Fruit fly (Drosophila melanogaster): ENCODE measurements around the gene CG5334.

Gene CG5334

DNA sequence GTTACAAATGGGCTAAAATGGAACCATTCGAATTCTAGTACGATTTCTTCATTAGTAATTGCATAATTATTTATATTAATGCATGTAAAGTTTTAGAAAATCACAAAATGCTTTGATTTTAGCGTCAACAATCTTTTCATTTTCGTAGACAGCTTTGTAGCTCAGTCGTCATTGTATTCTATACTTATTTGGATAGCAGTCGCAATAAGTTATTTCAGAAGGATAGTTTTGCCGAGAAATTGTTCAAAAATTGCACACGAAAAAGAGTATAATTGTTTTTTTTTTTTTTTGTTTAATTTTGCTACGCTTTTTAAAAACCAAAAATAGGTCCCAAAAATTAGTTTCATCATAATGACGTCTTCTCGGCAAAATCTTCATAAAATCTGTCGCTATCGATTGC lies at the start of gene CG5334:
Gene CG5334 (plus strand): TSS at position 301 of the 400 bp plus-strand sequence.
- TF ChIP-seq CG6854 (GFP tag; optimal IDR thresholded peaks at IDR 0.05) (no peak), svp (GFP tag) (no peak), Ets96B (tag; optimal IDR thresholded peaks at IDR 0.05) (no peak), Sox15 (GFP tag; optimal IDR thresholded peaks at IDR 0.05) (no peak), Met (GFP tag; optimal IDR thresholded peaks at IDR 0.05) (no peak), achi (GFP tag; optimal IDR thresholded peaks at IDR 0.05) (no peak), ss (GFP tag; optimal IDR thresholded peaks at IDR 0.05) (no peak), CG6808 (GFP tag; optimal IDR thresholded peaks at IDR 0.05) (no peak), cyc (GFP tag; optimal IDR thresholded peaks at IDR 0.05) (no peak), CG3919 (GFP tag; optimal IDR thresholded peaks at IDR 0.05) (no peak), CG6163 (GFP tag; IDR thresholded peaks at IDR 0.05) (no peak), dsx (GFP tag; optimal IDR thresholded peaks at IDR 0.05; ENCODE audit: poor library complexity, severe bottlenecking) (no peak), CG7368 (GFP tag; optimal IDR thresholded peaks at IDR 0.05) (no peak), CG6276 (GFP tag; optimal IDR thresholded peaks at IDR 0.05) (no peak), Hr4 (GFP tag; optimal IDR thresholded peaks at IDR 0.05) (no peak)

DNA sequence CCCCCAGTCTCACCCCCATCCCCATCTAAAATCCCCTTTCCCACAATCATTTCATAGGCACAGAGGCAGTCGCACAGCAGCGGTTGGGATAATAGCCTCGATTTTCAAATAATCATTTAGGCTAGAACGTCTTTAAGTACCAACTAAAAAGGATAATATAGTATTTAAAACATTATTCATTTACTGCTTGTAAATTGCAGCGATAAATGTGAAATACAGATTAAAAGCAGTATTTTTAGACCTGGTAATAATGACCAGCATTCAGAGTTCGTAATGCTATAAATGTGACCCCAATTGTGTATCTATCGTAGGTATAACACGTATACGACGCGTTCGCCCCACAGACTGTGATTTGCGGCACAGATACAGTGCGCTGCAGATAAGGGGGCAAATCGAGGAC lies 47.5 kb upstream of the CG5334 start:
- TF ChIP-seq OdsH (GFP tag; optimal IDR thresholded peaks at IDR 0.05) (peak; percentile 23), dsx (GFP tag; optimal IDR thresholded peaks at IDR 0.05; ENCODE audit: poor library complexity, severe bottlenecking) (no peak), Ets21C (GFP tag; optimal IDR thresholded peaks at IDR 0.05) (no peak), CG3032 (tag; optimal IDR thresholded peaks at IDR 0.05) (no peak), CG6163 (GFP tag; IDR thresholded peaks at IDR 0.05) (0 out of 3 replicates have a peak, but pooled peaks have one; percentile 32), Hr39 (GFP tag; optimal IDR thresholded peaks at IDR 0.05) (no peak), CG8319 (GFP tag; optimal IDR thresholded peaks at IDR 0.05) (no peak), eg (GFP tag; IDR thresholded peaks at IDR 0.05) (peak; percentile 40; the same call in 2 of the 3 replicates), CG6792 (GFP tag; optimal IDR thresholded peaks at IDR 0.05) (no peak), Gug (GFP tag; IDR thresholded peaks at IDR 0.05) (peak; percentile 19; the same call in 1 of the 2 replicates), CG6276 (GFP tag; optimal IDR thresholded peaks at IDR 0.05) (no peak), achi (GFP tag; optimal IDR thresholded peaks at IDR 0.05) (peak; percentile 9), Smox (GFP tag; optimal IDR thresholded peaks at IDR 0.05) (no peak), CG9139 (GFP tag; optimal IDR thresholded peaks at IDR 0.05) (no peak), CG4318 (GFP tag; optimal IDR thresholded peaks at IDR 0.05) (peak; percentile 3), fd85E (GFP tag; optimal IDR thresholded peaks at IDR 0.05) (no peak), CG11294 (GFP tag; IDR thresholded peaks at IDR 0.05) (no peak), CG15336 (GFP tag; IDR thresholded peaks at IDR 0.05) (peak; percentile 56), svp (GFP tag) (peak; percentile 66), dac (GFP tag; optimal IDR thresholded peaks at IDR 0.05) (no peak), Hr4 (GFP tag; optimal IDR thresholded peaks at IDR 0.05) (peak; percentile 36), Eip75B (GFP tag; optimal IDR thresholded peaks at IDR 0.05) (no peak), pdm3 (GFP tag; optimal IDR thresholded peaks at IDR 0.05) (peak; percentile 26), CG10669 (GFP tag; optimal IDR thresholded peaks at IDR 0.05) (peak; percentile 5), esn (GFP tag; optimal IDR thresholded peaks at IDR 0.05) (no peak), Met (GFP tag; optimal IDR thresholded peaks at IDR 0.05) (no peak), spab (GFP tag; optimal IDR thresholded peaks at IDR 0.05) (no peak), Sox14 (GFP tag; optimal IDR thresholded peaks at IDR 0.05) (no peak), Hr38 (GFP tag; optimal IDR thresholded peaks at IDR 0.05) (no peak), vri (GFP tag; optimal IDR thresholded peaks at IDR 0.05) (no peak), Lpt (GFP tag; optimal IDR thresholded peaks at IDR 0.05) (peak; percentile 15), CG8119 (GFP tag; IDR thresholded peaks at IDR 0.05) (0 out of 3 replicates have a peak, but pooled peaks have one; percentile 15), cyc (GFP tag; optimal IDR thresholded peaks at IDR 0.05) (no peak), CG11902 (GFP tag; optimal IDR thresholded peaks at IDR 0.05) (no peak), CG32006 (GFP tag; optimal IDR thresholded peaks at IDR 0.05) (peak; percentile 48), Blimp-1 (GFP tag; optimal IDR thresholded peaks at IDR 0.05) (no peak), CG6808 (GFP tag; optimal IDR thresholded peaks at IDR 0.05) (peak; percentile 5), Eip78C (GFP tag) (peak; percentile 59), Eip93F (GFP tag; optimal IDR thresholded peaks at IDR 0.05) (no peak), net (GFP tag; optimal IDR thresholded peaks at IDR 0.05) (peak; percentile 12), Ets96B (tag; optimal IDR thresholded peaks at IDR 0.05) (peak; percentile 40)
